Worm (Caenorhabditis elegans): ENCODE measurements around the gene mrps-7.

Gene mrps-7

ce11 chrIV:14763938-14764718, 3.4 kb downstream of the mrps-7 start:
- no peak for TF ChIP-seq him-1 (tag; optimal IDR thresholded peaks at IDR 0.05)
- TF ChIP-seq W03F9.2 (tag; optimal IDR thresholded peaks at IDR 0.05): no peak
- no peak for TF ChIP-seq dao-5 (tag; optimal IDR thresholded peaks at IDR 0.05)

ce11 chrIV:14760845-14761244, 6.7 kb downstream of the mrps-7 start, which contains the start of gene ptp-5.2:
Gene ptp-5.2 (minus strand): TSS chrIV:14760945.
- TF ChIP-seq him-1 (tag; optimal IDR thresholded peaks at IDR 0.05) (no peak), W03F9.2 (tag; optimal IDR thresholded peaks at IDR 0.05) (no peak), dao-5 (tag; optimal IDR thresholded peaks at IDR 0.05) (no peak)

ce11 chrIV:14759662-14760061, 7.9 kb downstream of the mrps-7 start:
- TF ChIP-seq W03F9.2 (tag; optimal IDR thresholded peaks at IDR 0.05) (no peak), him-1 (tag; optimal IDR thresholded peaks at IDR 0.05) (no peak), dao-5 (tag; optimal IDR thresholded peaks at IDR 0.05) (no peak)

- TF ChIP-seq W03F9.2 (tag; optimal IDR thresholded peaks at IDR 0.05): no peak
- no peak for TF ChIP-seq him-1 (tag; optimal IDR thresholded peaks at IDR 0.05)
- no peak for TF ChIP-seq dao-5 (tag; optimal IDR thresholded peaks at IDR 0.05)
Observed at ce11 chrIV:14757786-14758185, 9.7 kb downstream of the mrps-7 start.

ce11 chrIV:14754912-14755311, 12.6 kb downstream of the mrps-7 start, which contains the start of gene Y57G11C.499:
Gene Y57G11C.499 (minus strand): TSS chrIV:14754934.
- no peak for TF ChIP-seq him-1 (tag; optimal IDR thresholded peaks at IDR 0.05)
- TF ChIP-seq W03F9.2 (tag; optimal IDR thresholded peaks at IDR 0.05): no peak
- no peak for TF ChIP-seq dao-5 (tag; optimal IDR thresholded peaks at IDR 0.05)

ce11 chrIV:14741926-14742325, 25.6 kb downstream of the mrps-7 start:
- no peak for TF ChIP-seq him-1 (tag; optimal IDR thresholded peaks at IDR 0.05)
- TF ChIP-seq dao-5 (tag; optimal IDR thresholded peaks at IDR 0.05): no peak
- TF ChIP-seq W03F9.2 (tag; optimal IDR thresholded peaks at IDR 0.05): no peak

- no peak for TF ChIP-seq W03F9.2 (tag; optimal IDR thresholded peaks at IDR 0.05)
- no peak for TF ChIP-seq dao-5 (tag; optimal IDR thresholded peaks at IDR 0.05)
- TF ChIP-seq him-1 (tag; optimal IDR thresholded peaks at IDR 0.05): no peak
Observed at ce11 chrIV:14729272-14729671, 38.3 kb downstream of the mrps-7 start.

- TF ChIP-seq W03F9.2 (tag; optimal IDR thresholded peaks at IDR 0.05) (no peak), him-1 (tag; optimal IDR thresholded peaks at IDR 0.05) (no peak), dao-5 (tag; optimal IDR thresholded peaks at IDR 0.05) (no peak)
Observed at ce11 chrIV:14728225-14728624, 39.3 kb downstream of the mrps-7 start, which contains the start of gene Y57G11C.42. Gene Y57G11C.42 (plus strand): TSS chrIV:14728525.

All from whole organism, L4/young adult.